Worm (Caenorhabditis elegans) whole organism, L4/young adult: ENCODE measurements around the gene C48D1.9.

Source experiments
- W03F9.2 ChIP-seq: fragments of 150-350 bp; optimal IDR thresholded peaks from 2 replicates; lab custom pipeline; 2014; ENCODE audit warnings: missing biosample characterization, missing genetic modification characterization
- him-1 ChIP-seq: sonication (generic microtip); optimal IDR thresholded peaks from 2 replicates; lab custom pipeline; 2016; ENCODE audit warnings: missing genotype, missing genetic modification reagents, missing genetic modification characterization, missing compliant biosample characterization

- TF ChIP-seq him-1 (tag; lab: Kevin White, UChicago) (peak; percentile 92), W03F9.2 (tag; lab: Kevin White, UChicago) (peak; percentile 98)
These were observed 30.8 kb upstream of the C48D1.9 start, which contains the start of gene rpl-12 for ce11 chrIV:13240078-13240841.
